Fruit fly (Drosophila melanogaster) whole organism, embryonic: ENCODE data around the gene CG13384.
A peak's percentile ranks its signal among the peaks of the same experiment; 100 is the strongest.

ENCODE experiments used
- Atf6 ChIP-seq: fragments of 200-800 bp; sonication (Bioruptor generic); IDR thresholded peaks from 2 replicates; pipeline ENCODE4 v1.3.6; 2022; ENCODE audit warnings: missing biosample characterization, missing genetic modification characterization
- B-H1 ChIP-seq: fragments of 200-800 bp; sonication (Bioruptor generic); IDR thresholded peaks from 3 replicates; pipeline ENCODE4 v1.3.6; 2022; ENCODE audit warnings: missing biosample characterization, missing genetic modification characterization
- CG11085 ChIP-seq: fragments of 200-800 bp; sonication (Bioruptor generic); IDR thresholded peaks from 2 replicates; pipeline ENCODE4 v1.3.6; 2022; ENCODE audit warnings: missing biosample characterization, missing genetic modification characterization
- CG12769 ChIP-seq: fragments of 200-800 bp; sonication (Bioruptor generic); optimal IDR thresholded peaks from 2 replicates; lab custom pipeline; 2019; ENCODE audit warnings: missing biosample characterization, mild to moderate bottlenecking, missing genetic modification characterization, moderate library complexity
- CG13624 ChIP-seq: fragments of 200-800 bp; sonication (Bioruptor generic); optimal IDR thresholded peaks from 2 replicates; lab custom pipeline; 2016; ENCODE audit warnings: missing biosample characterization, missing genetic modification characterization
- CG13775 ChIP-seq: fragments of 200-800 bp; sonication (Bioruptor generic); optimal IDR thresholded peaks from 3 replicates; lab custom pipeline; 2017; ENCODE audit warnings: missing biosample characterization, mild to moderate bottlenecking, missing genetic modification characterization
- CG14667 ChIP-seq: fragments of 200-800 bp; sonication (Bioruptor generic); IDR thresholded peaks from 2 replicates; pipeline ENCODE4 v1.3.6; 2022; ENCODE audit warnings: missing biosample characterization, missing genetic modification characterization
- CG14710 ChIP-seq: fragments of 200-800 bp; sonication (Bioruptor generic); optimal IDR thresholded peaks from 3 replicates; lab custom pipeline; 2019; ENCODE audit warnings: missing biosample characterization, mild to moderate bottlenecking, missing genetic modification characterization, moderate library complexity
- CG1529 ChIP-seq: fragments of 200-800 bp; sonication (Bioruptor generic); optimal IDR thresholded peaks from 3 replicates; lab custom pipeline; 2018; ENCODE audit warnings: missing biosample characterization, missing genetic modification characterization
- CG1602 ChIP-seq: fragments of 200-800 bp; sonication (Bioruptor generic); optimal IDR thresholded peaks from 3 replicates; lab custom pipeline; 2016; ENCODE audit warnings: missing biosample characterization, missing genetic modification characterization
- CG17359 ChIP-seq: fragments of 200-800 bp; sonication (Bioruptor generic); optimal IDR thresholded peaks from 3 replicates; lab custom pipeline; 2018; ENCODE audit warnings: missing biosample characterization, mild to moderate bottlenecking, missing genetic modification characterization, moderate library complexity
- CG2199 ChIP-seq: fragments of 200-800 bp; sonication (Bioruptor generic); IDR thresholded peaks from 3 replicates; pipeline ENCODE4 v1.3.6; 2022; ENCODE audit warnings: missing biosample characterization, missing genetic modification characterization
- CG2875 ChIP-seq: fragments of 200-800 bp; sonication (Bioruptor generic); optimal IDR thresholded peaks from 2 replicates; lab custom pipeline; 2017; ENCODE audit warnings: missing biosample characterization, mild to moderate bottlenecking, missing genetic modification characterization, missing genetic modification reagents
- CG30431 ChIP-seq: fragments of 200-800 bp; sonication (Bioruptor generic); optimal IDR thresholded peaks from 2 replicates; lab custom pipeline; 2017; ENCODE audit warnings: missing biosample characterization, missing genetic modification characterization
- CG31224 ChIP-seq: fragments of 200-800 bp; sonication (Bioruptor generic); IDR thresholded peaks from 2 replicates; pipeline ENCODE4 v1.3.6; 2022; ENCODE audit warnings: missing biosample characterization, missing genetic modification characterization
- CG33213 ChIP-seq: fragments of 200-800 bp; sonication (Bioruptor generic); optimal IDR thresholded peaks from 3 replicates; lab custom pipeline; 2016; ENCODE audit warnings: missing biosample characterization, missing genetic modification characterization
- CG3838 ChIP-seq: fragments of 200-800 bp; sonication (Bioruptor generic); optimal IDR thresholded peaks from 3 replicates; lab custom pipeline; 2016; ENCODE audit warnings: missing biosample characterization, missing genetic modification characterization
- CG4404 ChIP-seq: fragments of 200-800 bp; sonication (Bioruptor generic); IDR thresholded peaks from 2 replicates; pipeline ENCODE4 v1.3.6; 2022; ENCODE audit warnings: missing biosample characterization, missing genetic modification characterization
- CG4707 ChIP-seq: fragments of 200-800 bp; sonication (Bioruptor generic); optimal IDR thresholded peaks from 2 replicates; lab custom pipeline; 2018; ENCODE audit warnings: missing biosample characterization, mild to moderate bottlenecking, missing genetic modification characterization, moderate library complexity
- CG7271 ChIP-seq: fragments of 200-800 bp; sonication (Bioruptor generic); optimal IDR thresholded peaks from 2 replicates; lab custom pipeline; 2018; ENCODE audit warnings: missing biosample characterization, mild to moderate bottlenecking, missing genetic modification characterization, moderate library complexity
- CkIIα-i1 ChIP-seq: fragments of 200-800 bp; sonication (Bioruptor generic); IDR thresholded peaks from 2 replicates; pipeline ENCODE4 v1.3.6; 2022; ENCODE audit warnings: missing biosample characterization, missing genetic modification characterization
- Dek ChIP-seq: fragments of 200-800 bp; sonication (Bioruptor generic); optimal IDR thresholded peaks from 3 replicates; lab custom pipeline; 2019; ENCODE audit warnings: missing biosample characterization, mild to moderate bottlenecking, missing genetic modification characterization, moderate library complexity
- E2f2 ChIP-seq: fragments of 200-800 bp; sonication (Bioruptor generic); IDR thresholded peaks from 2 replicates; pipeline ENCODE4 v1.3.6; 2022; ENCODE audit warnings: missing biosample characterization, missing genetic modification characterization
- H15 ChIP-seq: fragments of 200-800 bp; sonication (Bioruptor generic); IDR thresholded peaks from 3 replicates; pipeline ENCODE4 v1.3.6; 2022; ENCODE audit warnings: missing biosample characterization, missing genetic modification characterization
- HLH3B ChIP-seq: fragments of 200-800 bp; sonication (Bioruptor generic); IDR thresholded peaks from 2 replicates; pipeline ENCODE4 v1.3.6; 2022; ENCODE audit warnings: missing biosample characterization, missing genetic modification characterization
- HLHmδ ChIP-seq: fragments of 200-800 bp; sonication (Bioruptor generic); optimal IDR thresholded peaks from 2 replicates; lab custom pipeline; 2018; ENCODE audit warnings: missing biosample characterization, mild to moderate bottlenecking, missing genetic modification characterization, moderate library complexity
- Hey ChIP-seq: fragments of 200-800 bp; sonication (Bioruptor generic); optimal IDR thresholded peaks from 3 replicates; lab custom pipeline; 2018; ENCODE audit warnings: missing biosample characterization, mild to moderate bottlenecking, missing genetic modification characterization
- Hr3 ChIP-seq: fragments of 200-800 bp; sonication (Bioruptor generic); optimal IDR thresholded peaks from 3 replicates; lab custom pipeline; 2016; ENCODE audit warnings: missing biosample characterization, missing genetic modification characterization
- Hr39 ChIP-seq: fragments of >200 bp; optimal IDR thresholded peaks from 2 replicates; lab custom pipeline; 2017
- MESR4 ChIP-seq: fragments of 200-800 bp; sonication (Bioruptor generic); optimal IDR thresholded peaks from 2 replicates; lab custom pipeline; 2018; ENCODE audit warnings: missing biosample characterization, mild to moderate bottlenecking, missing genetic modification characterization, moderate library complexity
- Neu2 ChIP-seq: fragments of 200-800 bp; sonication (Bioruptor generic); optimal IDR thresholded peaks from 3 replicates; lab custom pipeline; 2016; ENCODE audit warnings: missing biosample characterization, missing genetic modification characterization, borderline replicate concordance
- Ssrp ChIP-seq: fragments of 200-800 bp; sonication (Bioruptor generic); optimal IDR thresholded peaks from 2 replicates; lab custom pipeline; 2018; ENCODE audit warnings: missing biosample characterization, mild to moderate bottlenecking, missing genetic modification characterization, moderate library complexity
- aop ChIP-seq: fragments of 200-800 bp; sonication (Bioruptor generic); IDR thresholded peaks from 2 replicates; pipeline ENCODE4 v1.3.6; 2022; ENCODE audit warnings: missing biosample characterization, missing genetic modification characterization
- cad ChIP-seq: fragments of >200 bp; optimal IDR thresholded peaks from 2 replicates; lab custom pipeline; 2017; ENCODE audit warnings: missing biosample characterization, missing genetic modification characterization
- chn ChIP-seq: fragments of 200-800 bp; sonication (Bioruptor generic); optimal IDR thresholded peaks from 2 replicates; lab custom pipeline; 2016; ENCODE audit warnings: missing biosample characterization, missing genetic modification characterization
- danr ChIP-seq: fragments of 200-800 bp; sonication (Bioruptor generic); IDR thresholded peaks from 2 replicates; pipeline ENCODE4 v1.3.6; 2022; ENCODE audit warnings: missing biosample characterization, missing genetic modification characterization
- dimm ChIP-seq: fragments of 200-800 bp; sonication (Bioruptor generic); IDR thresholded peaks from 2 replicates; pipeline ENCODE4 v1.3.6; 2022; ENCODE audit warnings: missing biosample characterization, missing genetic modification characterization
- emc ChIP-seq: fragments of 200-800 bp; sonication (Bioruptor generic); optimal IDR thresholded peaks from 2 replicates; lab custom pipeline; 2016; ENCODE audit warnings: missing biosample characterization, missing genetic modification characterization
- fd3F ChIP-seq: fragments of 200-800 bp; sonication (Bioruptor generic); optimal IDR thresholded peaks from 2 replicates; lab custom pipeline; 2018; ENCODE audit warnings: missing biosample characterization, mild to moderate bottlenecking, missing genetic modification characterization, moderate library complexity
- ftz-f1 ChIP-seq: fragments of 200-800 bp; sonication (Bioruptor generic); optimal IDR thresholded peaks from 2 replicates; lab custom pipeline; 2016; ENCODE audit warnings: missing biosample characterization, missing genetic modification characterization
- ken ChIP-seq: fragments of 200-800 bp; sonication (Bioruptor generic); IDR thresholded peaks from 3 replicates; pipeline ENCODE4 v1.3.6; 2022; ENCODE audit warnings: missing biosample characterization, missing genetic modification characterization
- klu ChIP-seq: fragments of 200-800 bp; sonication (Bioruptor generic); IDR thresholded peaks from 2 replicates; pipeline ENCODE4 v1.3.6; 2022; ENCODE audit warnings: missing biosample characterization, missing genetic modification characterization
- nau ChIP-seq: fragments of 200-800 bp; sonication (Bioruptor generic); optimal IDR thresholded peaks from 3 replicates; lab custom pipeline; 2017; ENCODE audit warnings: missing biosample characterization, mild to moderate bottlenecking, missing genetic modification characterization, missing genetic modification reagents
- nerfin-2 ChIP-seq: fragments of 200-800 bp; sonication (Bioruptor generic); IDR thresholded peaks from 2 replicates; pipeline ENCODE4 v1.3.6; 2022; ENCODE audit warnings: missing biosample characterization, missing genetic modification characterization; ENCODE audit not compliant: partially characterized antibody
- pnt ChIP-seq: fragments of 200-800 bp; sonication (Bioruptor generic); optimal IDR thresholded peaks from 3 replicates; lab custom pipeline; 2016; ENCODE audit warnings: missing biosample characterization, missing genetic modification characterization
- repo ChIP-seq: fragments of 200-800 bp; sonication (Bioruptor generic); optimal IDR thresholded peaks from 2 replicates; lab custom pipeline; 2016; ENCODE audit warnings: missing biosample characterization, missing genetic modification characterization
- row ChIP-seq: fragments of 200-800 bp; sonication (Bioruptor generic); IDR thresholded peaks from 3 replicates; pipeline ENCODE4 v1.3.6; 2022; ENCODE audit warnings: missing biosample characterization, missing genetic modification characterization
- tna ChIP-seq: fragments of 200-800 bp; sonication (Bioruptor generic); IDR thresholded peaks from 2 replicates; pipeline ENCODE4 v1.3.6; 2022; ENCODE audit warnings: missing biosample characterization, missing genetic modification characterization; ENCODE audit not compliant: partially characterized antibody
- trh ChIP-seq: fragments of 200-800 bp; sonication (Bioruptor generic); optimal IDR thresholded peaks from 2 replicates; lab custom pipeline; 2016; ENCODE audit warnings: missing biosample characterization, missing genetic modification characterization
- ttk ChIP-seq: fragments of 200-800 bp; sonication (Bioruptor generic); IDR thresholded peaks from 2 replicates; pipeline ENCODE4 v2.1.2; 2022; ENCODE audit warnings: missing biosample characterization, missing genetic modification characterization
- z ChIP-seq: fragments of 200-800 bp; sonication (Bioruptor generic); IDR thresholded peaks from 3 replicates; pipeline ENCODE4 v1.3.6; 2022; ENCODE audit warnings: missing biosample characterization, missing genetic modification characterization
- zfh2 ChIP-seq: fragments of 200-800 bp; sonication (Bioruptor generic); optimal IDR thresholded peaks from 2 replicates; lab custom pipeline; 2016; ENCODE audit warnings: missing biosample characterization, missing genetic modification characterization

The CG13384 gene

dm6 chr2L:8376717-8377116 lies 7.5 kb upstream of the CG13384 start, which contains the start of the genes CG13390 and CG17294 (continued):
- peak; percentile 36 for TF ChIP-seq Neu2 (GFP tag; lab: Kevin White, UChicago)
- peak; percentile 100 for TF ChIP-seq H15
- TF ChIP-seq dimm (GFP tag; lab: Robert Waterston, UW): peak; percentile 99
- TF ChIP-seq B-H1 (GFP tag; lab: Robert Waterston, UW): peak; percentile 99
- TF ChIP-seq ken (GFP tag; lab: Robert Waterston, UW): peak; percentile 99
- peak; percentile 99 for TF ChIP-seq Hr3 (GFP tag; lab: Kevin White, UChicago)
- peak; percentile 99 for TF ChIP-seq klu
- TF ChIP-seq aop: peak; percentile 97
- TF ChIP-seq CG2199: peak; percentile 99
- peak; percentile 100 for TF ChIP-seq HLH3B (GFP tag; lab: Robert Waterston, UW)
- peak; percentile 100 for TF ChIP-seq Atf6 (GFP tag; lab: Robert Waterston, UW)
- peak; percentile 82 for TF ChIP-seq ftz-f1 (GFP tag; lab: Kevin White, UChicago)
- TF ChIP-seq CG4404 (GFP tag; lab: Robert Waterston, UW): peak; percentile 99
- peak; percentile 99 for TF ChIP-seq danr (GFP tag; lab: Robert Waterston, UW)
- TF ChIP-seq row (GFP tag; lab: Robert Waterston, UW): peak; percentile 100
- peak; percentile 100 for TF ChIP-seq CG11085 (GFP tag; lab: Robert Waterston, UW)
- TF ChIP-seq emc (GFP tag; lab: Kevin White, UChicago): peak; percentile 91
- TF ChIP-seq tna: peak; percentile 28; the same call in 1 of the 2 replicates
- peak; percentile 100 for TF ChIP-seq CG17359 (tag; lab: Kevin White, UChicago)
- peak; percentile 99 for TF ChIP-seq CG14667 (GFP tag; lab: Robert Waterston, UW)
- peak; percentile 99 for TF ChIP-seq nau
- TF ChIP-seq HLHmδ (GFP tag; lab: Kevin White, UChicago): no peak
- TF ChIP-seq CG4707 (GFP tag; lab: Kevin White, UChicago): peak; percentile 96
- TF ChIP-seq CG31224: peak; percentile 99
- TF ChIP-seq cad (GFP tag; lab: Kevin White, UChicago): no peak
- TF ChIP-seq CG13624 (GFP tag; lab: Kevin White, UChicago): peak; percentile 97
- TF ChIP-seq CG1602 (GFP tag; lab: Kevin White, UChicago): peak; percentile 99
- TF ChIP-seq MESR4 (GFP tag; lab: Kevin White, UChicago): peak; percentile 82
- TF ChIP-seq CG3838 (GFP tag; lab: Kevin White, UChicago): peak; percentile 96
- TF ChIP-seq CG30431 (GFP tag; lab: Kevin White, UChicago): peak; percentile 98
- no peak for TF ChIP-seq Hr39 (lab: Kevin White, UChicago)
- peak; percentile 98 for TF ChIP-seq trh (GFP tag; lab: Kevin White, UChicago)
- peak; percentile 100 for TF ChIP-seq Dek
- peak; percentile 100 for TF ChIP-seq fd3F (GFP tag; lab: Kevin White, UChicago)
- peak; percentile 99 for TF ChIP-seq CG7271 (tag; lab: Kevin White, UChicago)
- TF ChIP-seq CkIIα-i1 (GFP tag; lab: Robert Waterston, UW): peak; percentile 98
- peak; percentile 96 for TF ChIP-seq chn
- TF ChIP-seq CG14710 (tag; lab: Kevin White, UChicago): peak; percentile 98
- TF ChIP-seq pnt (GFP tag; lab: Kevin White, UChicago): peak; percentile 93
- peak; percentile 86 for TF ChIP-seq repo
- TF ChIP-seq E2f2 (GFP tag; lab: Robert Waterston, UW): peak; percentile 92
- peak; percentile 92 for TF ChIP-seq Hey (tag; lab: Kevin White, UChicago)
- TF ChIP-seq CG2875 (GFP tag; lab: Kevin White, UChicago): peak; percentile 98
- TF ChIP-seq ttk (GFP tag; lab: Robert Waterston, UW): peak; percentile 99
- TF ChIP-seq CG33213 (GFP tag; lab: Kevin White, UChicago): peak; percentile 93
- peak; percentile 100 for TF ChIP-seq Ssrp (tag; lab: Kevin White, UChicago)
- peak; percentile 99 for TF ChIP-seq CG1529 (GFP tag; lab: Kevin White, UChicago)
- TF ChIP-seq nerfin-2 (GFP tag; lab: Robert Waterston, UW): peak; percentile 75; the same call in 1 of the 2 replicates
- peak; percentile 84 for TF ChIP-seq z (GFP tag; lab: Robert Waterston, UW)
- peak; percentile 99 for TF ChIP-seq CG12769
- peak; percentile 99 for TF ChIP-seq CG13775 (GFP tag; lab: Kevin White, UChicago)
- TF ChIP-seq zfh2 (GFP tag; lab: Kevin White, UChicago): peak; percentile 95
